Fruit fly (Drosophila melanogaster): ENCODE data around the gene CG15767.

DNA sequence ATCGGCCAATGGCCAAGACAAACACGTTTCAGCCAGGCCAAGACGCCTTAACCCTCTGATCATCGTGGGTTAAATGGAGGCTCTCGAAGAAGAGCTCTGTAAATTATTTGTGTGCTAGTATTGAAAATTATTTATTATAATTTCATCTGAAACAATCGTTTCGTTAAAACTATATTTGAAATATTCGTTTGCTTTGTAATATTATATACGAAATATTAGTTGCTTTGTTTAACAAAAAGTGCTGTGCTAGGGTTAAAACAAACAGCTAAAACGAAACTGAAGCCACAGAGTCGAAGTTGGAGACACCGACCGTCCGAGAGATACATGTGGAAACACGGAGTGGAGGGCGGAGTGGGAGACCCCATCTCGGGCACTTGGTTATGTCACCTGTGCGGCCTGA, 2.7 kb upstream of the CG15767 start:
- TF ChIP-seq EcR (GFP tag; optimal IDR thresholded peaks at IDR 0.05), result no peak
- TF ChIP-seq pan (optimal IDR thresholded peaks at IDR 0.05), result no peak
